Worm (Caenorhabditis elegans) whole organism, L1 larva: ENCODE measurements around the gene srx-19.
A peak's percentile ranks its signal among the peaks of the same experiment; 100 is the strongest.

Experiments
- C16A3.4 ChIP-seq: fragments of 150-350 bp; optimal IDR thresholded peaks from 2 replicates; lab custom pipeline; 2014; ENCODE audit warnings: missing biosample characterization, missing genetic modification characterization
- C34B4.2 ChIP-seq: sonication (generic microtip); optimal IDR thresholded peaks from 2 replicates; lab custom pipeline; 2017; ENCODE audit warnings: mild to moderate bottlenecking, missing genetic modification characterization, missing compliant biosample characterization
- F16B12.6 ChIP-seq: fragments of 150-350 bp; optimal IDR thresholded peaks from 2 replicates; lab custom pipeline; 2014; ENCODE audit warnings: missing biosample characterization, missing genetic modification characterization
- Y116A8C.19 ChIP-seq: sonication (generic microtip); optimal IDR thresholded peaks from 2 replicates; lab custom pipeline; 2016; ENCODE audit warnings: missing compliant biosample characterization, missing genetic modification characterization, borderline replicate concordance
- alr-1 ChIP-seq: fragments of 200-800 bp; sonication (Bioruptor generic); optimal IDR thresholded peaks from 2 replicates; lab custom pipeline; 2018; ENCODE audit warnings: borderline replicate concordance, mild to moderate bottlenecking, missing genetic modification characterization, missing compliant biosample characterization
- aly-2 ChIP-seq: fragments of 150-350 bp; optimal IDR thresholded peaks from 2 replicates; lab custom pipeline; 2014; ENCODE audit warnings: missing biosample characterization, missing genetic modification characterization
- ama-1 ChIP-seq: fragments of 150-350 bp; optimal IDR thresholded peaks from 2 replicates; lab custom pipeline; 2014
- blmp-1 ChIP-seq: fragments of 150-350 bp; optimal IDR thresholded peaks from 2 replicates; lab custom pipeline; 2014; ENCODE audit warnings: missing biosample characterization, missing genetic modification characterization
- ceh-8 ChIP-seq: fragments of 200-800 bp; sonication (Bioruptor generic); optimal IDR thresholded peaks from 2 replicates; lab custom pipeline; 2018; ENCODE audit warnings: mild to moderate bottlenecking, missing genetic modification characterization, moderate library complexity, missing compliant biosample characterization
- ceh-90 ChIP-seq: sonication (generic microtip); optimal IDR thresholded peaks from 2 replicates; lab custom pipeline; 2016; ENCODE audit warnings: missing genetic modification characterization, missing compliant biosample characterization
- dpl-1 ChIP-seq, 3 experiments: fragments of 150-350 bp in 2 of 3; sonication (generic microtip) in 1 of 3; optimal IDR thresholded peaks; 2 replicates each; lab custom pipeline; 2014 to 2017; ENCODE audit warnings: missing biosample characterization in 3 of 3, missing genetic modification characterization in 3 of 3, missing genetic modification reagents in 3 of 3
- dsc-1 ChIP-seq: sonication (generic microtip); optimal IDR thresholded peaks from 2 replicates; lab custom pipeline; 2016; ENCODE audit warnings: mild to moderate bottlenecking, missing genetic modification characterization, missing compliant biosample characterization
- efl-1 ChIP-seq, 4 experiments: fragments of 150-350 bp; optimal IDR thresholded peaks in 3 of 4; peaks in 1 of 4; 1 replicate in 1 of 4; 2 replicates in 3 of 4; lab custom pipeline; 2014; ENCODE audit warnings: missing biosample characterization in 2 of 4, missing genetic modification characterization in 2 of 4, missing genetic modification reagents in 2 of 4
- egl-27 ChIP-seq, 2 experiments: fragments of 150-350 bp in 1 of 2; sonication (generic microtip); optimal IDR thresholded peaks; 3 replicates each; lab custom pipeline; 2017 to 2018; ENCODE audit warnings: missing biosample characterization in 2 of 2, missing genetic modification characterization in 2 of 2, missing genetic modification reagents in 2 of 2
- elt-2 ChIP-seq: sonication (generic microtip); optimal IDR thresholded peaks from 2 replicates; lab custom pipeline; 2016; ENCODE audit warnings: missing genetic modification characterization, mild to moderate bottlenecking, inconsistent platforms, missing compliant biosample characterization, missing genetic modification reagents
- fkh-10 ChIP-seq: sonication (generic microtip); optimal IDR thresholded peaks from 2 replicates; lab custom pipeline; 2017; ENCODE audit warnings: missing biosample characterization, missing genetic modification reagents, missing genetic modification characterization
- fkh-4 ChIP-seq: sonication (generic microtip); optimal IDR thresholded peaks from 2 replicates; lab custom pipeline; 2016; ENCODE audit warnings: missing compliant biosample characterization, missing genetic modification characterization, borderline replicate concordance
- grh-1 ChIP-seq: fragments of 200-800 bp; sonication (Bioruptor generic); IDR thresholded peaks from 2 replicates; pipeline ENCODE4 v1.3.6; 2022; ENCODE audit warnings: missing genetic modification reagents, missing genetic modification characterization, missing compliant biosample characterization
- hlh-17 ChIP-seq: fragments of 200-800 bp; sonication (Bioruptor generic); optimal IDR thresholded peaks from 2 replicates; lab custom pipeline; 2018; ENCODE audit warnings: missing genetic modification characterization, mild to moderate bottlenecking, missing compliant biosample characterization, moderate library complexity, borderline replicate concordance
- hlh-4 ChIP-seq: sonication (generic microtip); optimal IDR thresholded peaks from 2 replicates; lab custom pipeline; 2016; ENCODE audit warnings: mild to moderate bottlenecking, missing genetic modification characterization, missing compliant biosample characterization
- isw-1 ChIP-seq: fragments of 200-800 bp; sonication (Bioruptor generic); IDR thresholded peaks from 2 replicates; pipeline ENCODE4 v1.3.6; 2022; ENCODE audit warnings: missing genetic modification characterization, missing compliant biosample characterization
- jun-1 ChIP-seq: fragments of 150-350 bp; optimal IDR thresholded peaks from 2 replicates; lab custom pipeline; 2014; ENCODE audit warnings: missing biosample characterization, missing genetic modification reagents, missing genetic modification characterization
- lin-13 ChIP-seq: fragments of 150-350 bp; optimal IDR thresholded peaks from 2 replicates; lab custom pipeline; 2014; ENCODE audit warnings: missing biosample characterization, missing genetic modification reagents, missing genetic modification characterization
- lin-35 ChIP-seq, 2 experiments: fragments of 150-350 bp; optimal IDR thresholded peaks; 2 replicates each; lab custom pipeline; 2014; ENCODE audit warnings: missing biosample characterization in 2 of 2, missing genetic modification characterization in 2 of 2, missing genetic modification reagents in 2 of 2
- lsy-2 ChIP-seq, 2 experiments: fragments of 150-350 bp; optimal IDR thresholded peaks; 2 replicates each; lab custom pipeline; 2014; ENCODE audit warnings: missing biosample characterization in 2 of 2, missing genetic modification characterization in 2 of 2
- mab-9 ChIP-seq: fragments of 200-800 bp; sonication (Bioruptor generic); IDR thresholded peaks from 2 replicates; pipeline ENCODE4 v1.3.6; 2022; ENCODE audit warnings: missing genetic modification reagents, missing genetic modification characterization, missing compliant biosample characterization
- mdl-1 ChIP-seq, 2 experiments: fragments of 150-350 bp; optimal IDR thresholded peaks; 2 replicates each; lab custom pipeline; 2014 to 2017; ENCODE audit warnings: missing biosample characterization in 2 of 2, missing genetic modification characterization in 2 of 2, inconsistent platforms in 1 of 2
- mef-2 ChIP-seq: fragments of 150-350 bp; optimal IDR thresholded peaks from 2 replicates; lab custom pipeline; 2014; ENCODE audit warnings: missing biosample characterization, missing genetic modification characterization
- mep-1 ChIP-seq: fragments of 150-350 bp; optimal IDR thresholded peaks from 2 replicates; lab custom pipeline; 2014; ENCODE audit warnings: missing biosample characterization, missing genetic modification characterization
- nhr-19 ChIP-seq: fragments of 200-800 bp; sonication (Bioruptor generic); conservative IDR thresholded peaks from 2 replicates; pipeline ENCODE4 v1.3.6; 2022; ENCODE audit warnings: missing genetic modification characterization, missing compliant biosample characterization
- nhr-237 ChIP-seq: fragments of 150-350 bp; optimal IDR thresholded peaks from 2 replicates; lab custom pipeline; 2014; ENCODE audit warnings: missing biosample characterization, missing genetic modification characterization
- nhr-71 ChIP-seq: sonication (generic microtip); optimal IDR thresholded peaks from 2 replicates; lab custom pipeline; 2016; ENCODE audit warnings: mild to moderate bottlenecking, missing genetic modification characterization, moderate library complexity, missing compliant biosample characterization
- nhr-77 ChIP-seq: fragments of 150-350 bp; optimal IDR thresholded peaks from 2 replicates; lab custom pipeline; 2014; ENCODE audit warnings: missing biosample characterization, missing genetic modification characterization
- nhr-84 ChIP-seq: sonication (generic microtip); optimal IDR thresholded peaks from 2 replicates; lab custom pipeline; 2017; ENCODE audit warnings: missing biosample characterization, missing genetic modification characterization
- nhr-90 ChIP-seq: sonication (generic microtip); optimal IDR thresholded peaks from 2 replicates; lab custom pipeline; 2016; ENCODE audit warnings: mild to moderate bottlenecking, missing genetic modification characterization, missing compliant biosample characterization; ENCODE audit not compliant: poor library complexity
- rnt-1 ChIP-seq: sonication (generic microtip); optimal IDR thresholded peaks from 2 replicates; lab custom pipeline; 2016; ENCODE audit warnings: mild to moderate bottlenecking, missing genetic modification characterization, moderate library complexity, missing compliant biosample characterization
- snu-23 ChIP-seq: sonication (generic microtip); optimal IDR thresholded peaks from 2 replicates; lab custom pipeline; 2016; ENCODE audit warnings: missing genetic modification characterization, missing compliant biosample characterization
- sox-4 ChIP-seq: sonication (generic microtip); optimal IDR thresholded peaks from 2 replicates; lab custom pipeline; 2016; ENCODE audit warnings: missing genetic modification characterization, missing compliant biosample characterization
- sptf-1 ChIP-seq: fragments of 150-350 bp; optimal IDR thresholded peaks from 2 replicates; lab custom pipeline; 2014; ENCODE audit warnings: missing biosample characterization, missing genetic modification characterization
- sup-37 ChIP-seq: fragments of 200-800 bp; sonication (Bioruptor generic); optimal IDR thresholded peaks from 2 replicates; lab custom pipeline; 2018; ENCODE audit warnings: mild to moderate bottlenecking, missing genetic modification characterization, missing compliant biosample characterization
- swsn-7 ChIP-seq: sonication (generic microtip); optimal IDR thresholded peaks from 2 replicates; lab custom pipeline; 2016; ENCODE audit warnings: missing genetic modification characterization, missing compliant biosample characterization
- tlp-1 ChIP-seq: fragments of 150-350 bp; optimal IDR thresholded peaks from 2 replicates; lab custom pipeline; 2014; ENCODE audit warnings: missing biosample characterization, missing genetic modification characterization
- unc-62 ChIP-seq: fragments of 150-350 bp; optimal IDR thresholded peaks from 2 replicates; lab custom pipeline; 2014; ENCODE audit warnings: missing biosample characterization, missing genetic modification reagents, missing genetic modification characterization
- unc-86 ChIP-seq: sonication (generic microtip); optimal IDR thresholded peaks from 2 replicates; lab custom pipeline; 2016; ENCODE audit warnings: missing genetic modification characterization, missing compliant biosample characterization
- unc-98 ChIP-seq: fragments of 200-800 bp; sonication (Bioruptor generic); IDR thresholded peaks from 2 replicates; pipeline ENCODE4 v1.3.6; 2022; ENCODE audit warnings: missing genetic modification characterization, missing compliant biosample characterization
- xbp-1 ChIP-seq: sonication (generic microtip); optimal IDR thresholded peaks from 2 replicates; lab custom pipeline; 2016; ENCODE audit warnings: missing genetic modification characterization, missing compliant biosample characterization
- zip-4 ChIP-seq: fragments of 200-800 bp; sonication (Bioruptor generic); optimal IDR thresholded peaks from 2 replicates; lab custom pipeline; 2018; ENCODE audit warnings: mild to moderate bottlenecking, missing genetic modification characterization, moderate library complexity, missing compliant biosample characterization
- ztf-4 ChIP-seq: fragments of 150-350 bp; optimal IDR thresholded peaks from 2 replicates; lab custom pipeline; 2014; ENCODE audit warnings: missing biosample characterization, missing genetic modification characterization

Gene srx-19

DNA sequence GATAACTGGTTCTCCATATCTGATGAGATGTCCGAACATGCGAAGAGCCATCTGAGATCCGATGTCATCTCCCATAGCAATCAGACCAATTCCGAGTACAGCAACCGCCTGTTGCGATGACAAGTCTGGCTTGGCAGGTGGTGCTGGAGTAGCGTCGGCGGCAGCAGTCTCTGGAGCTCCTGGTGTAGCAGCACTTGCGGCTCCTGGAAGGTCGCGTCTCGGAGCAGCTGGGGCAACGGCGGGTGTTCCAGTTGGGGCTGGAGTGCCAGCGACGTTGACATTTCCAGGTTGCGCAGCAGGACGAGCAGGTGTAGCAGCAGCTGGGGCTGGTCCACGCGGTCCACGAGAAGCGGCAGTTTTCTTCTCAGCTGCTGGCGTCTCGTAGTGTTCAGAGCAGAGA lies 34.4 kb downstream of the srx-19 start:
- peak; percentile 55 for TF ChIP-seq ceh-8
- no peak for TF ChIP-seq sptf-1 (tag; lab: Kevin White, UChicago)
- TF ChIP-seq, all 84 proteins: peak for 1

ce11 chrIV:6909863-6910733 lies 37.0 kb downstream of the srx-19 start, which contains the start of the genes rpn-1 and ribo-1:
Gene rpn-1, minus strand, starts transcription at chrIV:6909913.
Gene ribo-1, plus strand, starts transcription at chrIV:6910683.
- no peak for TF ChIP-seq nhr-84 (tag; lab: Kevin White, UChicago)
- TF ChIP-seq sptf-1 (tag; lab: Kevin White, UChicago), result no peak
- TF ChIP-seq nhr-77 (tag; lab: Kevin White, UChicago), result no peak
- no peak for TF ChIP-seq tlp-1 (tag; lab: Kevin White, UChicago)
- no peak for TF ChIP-seq C34B4.2 (tag; lab: Kevin White, UChicago)
- no peak for TF ChIP-seq sox-4 (tag; lab: Kevin White, UChicago)
- no peak for TF ChIP-seq mep-1
- TF ChIP-seq C16A3.4 (tag; lab: Kevin White, UChicago), result no peak
- TF ChIP-seq unc-62 (GFP tag; lab: Kevin White, UChicago), result no peak
- no peak for TF ChIP-seq zip-4 (GFP tag; lab: Kevin White, UChicago)
- TF ChIP-seq mef-2 (tag; lab: Kevin White, UChicago), result no peak
- no peak for TF ChIP-seq ama-1 (lab: Kevin White, UChicago)
- peak; percentile 10; the same call in 1 of the 2 replicates for TF ChIP-seq isw-1 (GFP tag; lab: Robert Waterston, UW)
- TF ChIP-seq blmp-1, result no peak
- no peak for TF ChIP-seq ceh-8
- TF ChIP-seq xbp-1 (tag; lab: Kevin White, UChicago), result peak; percentile 45
- no peak for TF ChIP-seq nhr-19
- no peak for TF ChIP-seq aly-2
- peak; percentile 16 for TF ChIP-seq nhr-71 (tag; lab: Kevin White, UChicago)
- peak; percentile 33 for TF ChIP-seq rnt-1 (tag; lab: Kevin White, UChicago)
- TF ChIP-seq lin-13, result no peak
- TF ChIP-seq grh-1 (GFP tag; lab: Robert Waterston, UW), result no peak
- TF ChIP-seq ztf-4 (tag; lab: Kevin White, UChicago), result no peak
- no peak for TF ChIP-seq hlh-4 (tag; lab: Kevin White, UChicago)
- peak; percentile 55 to 68 for TF ChIP-seq lin-35 (GFP tag; optimal IDR thresholded peaks at IDR 0.05; lab: Kevin White, UChicago)
- no peak for TF ChIP-seq swsn-7 (tag; lab: Kevin White, UChicago)
- TF ChIP-seq elt-2 (tag; lab: Kevin White, UChicago), result no peak
- no peak for TF ChIP-seq fkh-4 (tag; lab: Kevin White, UChicago)
- TF ChIP-seq mab-9 (GFP tag; lab: Robert Waterston, UW), result no peak
- TF ChIP-seq sup-37 (GFP tag; lab: Kevin White, UChicago), result no peak
- TF ChIP-seq nhr-237 (tag; lab: Kevin White, UChicago), result no peak
- no peak for TF ChIP-seq nhr-90
- TF ChIP-seq egl-27 (tag; optimal IDR thresholded peaks at IDR 0.05; lab: Kevin White, UChicago), result no peak
- no peak for TF ChIP-seq unc-86
- no peak for TF ChIP-seq ceh-90 (tag; lab: Kevin White, UChicago)
- no peak for TF ChIP-seq hlh-17 (GFP tag; lab: Kevin White, UChicago)
- no peak for TF ChIP-seq Y116A8C.19 (tag; lab: Kevin White, UChicago)
- no peak for TF ChIP-seq dsc-1
- no peak for TF ChIP-seq fkh-10
- TF ChIP-seq F16B12.6, result no peak
- no peak for TF ChIP-seq mdl-1 (tag; optimal IDR thresholded peaks at IDR 0.05; lab: Kevin White, UChicago)
- TF ChIP-seq dpl-1 (GFP tag; optimal IDR thresholded peaks at IDR 0.05; lab: Kevin White, UChicago), result peak; percentile 15 to 61 (median 53)
- TF ChIP-seq efl-1 (optimal IDR thresholded peaks at IDR 0.05; lab: Kevin White, UChicago), result peak; percentile 48 to 53
- TF ChIP-seq efl-1 (GFP tag; optimal IDR thresholded peaks at IDR 0.05 in 1 of 2; lab: Kevin White, UChicago), result peak; percentile 60 to 90
- peak; percentile 40 for TF ChIP-seq snu-23 (GFP tag; lab: Kevin White, UChicago)
- TF ChIP-seq lsy-2 (tag; optimal IDR thresholded peaks at IDR 0.05; lab: Kevin White, UChicago), result peak; percentile 34 to 65
- no peak for TF ChIP-seq unc-98 (GFP tag; lab: Robert Waterston, UW)
- TF ChIP-seq jun-1 (tag; lab: Kevin White, UChicago), result no peak
- no peak for TF ChIP-seq alr-1 (tag; lab: Kevin White, UChicago)
